Worm (Caenorhabditis elegans) whole organism, L4 larva: Measurements from ENCODE around the gene B0348.2.

ENCODE experiments used
- D1046.2 ChIP-seq: fragments of 200-800 bp; sonication (Bioruptor generic); IDR thresholded peaks from 2 replicates; pipeline ENCODE4 v1.3.6; 2022; ENCODE audit warnings: missing genetic modification characterization, missing compliant biosample characterization
- F10B5.3 ChIP-seq: sonication (generic microtip); optimal IDR thresholded peaks from 2 replicates; lab custom pipeline; 2016; ENCODE audit warnings: mild to moderate bottlenecking, missing genetic modification characterization, missing compliant biosample characterization
- F49E8.2 ChIP-seq: sonication (generic microtip); optimal IDR thresholded peaks from 2 replicates; lab custom pipeline; 2016; ENCODE audit warnings: missing compliant biosample characterization, mild to moderate bottlenecking, missing genetic modification characterization, borderline replicate concordance
- Y105C5A.15 ChIP-seq: fragments of 200-800 bp; sonication (Bioruptor generic); IDR thresholded peaks from 2 replicates; pipeline ENCODE4 v1.3.6; 2022; ENCODE audit warnings: missing genetic modification characterization, missing compliant biosample characterization
- Y48G9A.11 ChIP-seq: fragments of 200-800 bp; sonication (Bioruptor generic); IDR thresholded peaks from 2 replicates; pipeline ENCODE4 v1.3.6; 2022; ENCODE audit warnings: missing genetic modification reagents, missing genetic modification characterization, missing compliant biosample characterization
- aha-1 ChIP-seq: fragments of 150-350 bp; peaks from one replicate; lab custom pipeline; 2014; ENCODE audit warnings: missing biosample characterization, missing genetic modification characterization
- ama-1 ChIP-seq: fragments of 150-350 bp; optimal IDR thresholded peaks from 2 replicates; lab custom pipeline; 2014; ENCODE audit warnings: inconsistent platforms, mixed read lengths
- arid-1 ChIP-seq: fragments of 200-800 bp; sonication (Bioruptor generic); conservative IDR thresholded peaks from 2 replicates; pipeline ENCODE4 v1.3.6; 2022; ENCODE audit warnings: missing genetic modification reagents, missing genetic modification characterization, missing compliant biosample characterization
- ceh-28 ChIP-seq: fragments of 150-350 bp; optimal IDR thresholded peaks from 2 replicates; lab custom pipeline; 2014; ENCODE audit warnings: missing biosample characterization, missing genetic modification reagents, missing genetic modification characterization
- ceh-32 ChIP-seq: sonication (generic microtip); optimal IDR thresholded peaks from 2 replicates; lab custom pipeline; 2016; ENCODE audit warnings: mild to moderate bottlenecking, missing genetic modification characterization, missing compliant biosample characterization; ENCODE audit not compliant: poor library complexity
- cey-2 ChIP-seq: sonication (generic microtip); optimal IDR thresholded peaks from 3 replicates; lab custom pipeline; 2017; ENCODE audit warnings: missing genetic modification characterization, mild to moderate bottlenecking, missing compliant biosample characterization, antibody characterized with exemption, borderline replicate concordance; ENCODE audit not compliant: insufficient read depth
- ctbp-1 ChIP-seq: fragments of 200-800 bp; sonication (Bioruptor generic); IDR thresholded peaks from 2 replicates; pipeline ENCODE4 v1.3.6; 2022; ENCODE audit warnings: missing genetic modification reagents, missing genetic modification characterization, missing compliant biosample characterization
- daf-19 ChIP-seq: fragments of 200-800 bp; sonication (Bioruptor generic); conservative IDR thresholded peaks from 2 replicates; pipeline ENCODE4 v1.3.6; 2022; ENCODE audit warnings: missing genetic modification characterization, missing compliant biosample characterization
- dmd-8 ChIP-seq: fragments of 200-800 bp; sonication (Bioruptor generic); IDR thresholded peaks from 2 replicates; pipeline ENCODE4 v1.3.6; 2022; ENCODE audit warnings: missing genetic modification characterization, missing compliant biosample characterization
- dpl-1 ChIP-seq: fragments of 150-350 bp; optimal IDR thresholded peaks from 2 replicates; lab custom pipeline; 2014; ENCODE audit warnings: missing biosample characterization, missing genetic modification reagents, missing genetic modification characterization
- egl-27 ChIP-seq: sonication (generic microtip); optimal IDR thresholded peaks from 3 replicates; lab custom pipeline; 2017; ENCODE audit warnings: missing biosample characterization, missing genetic modification reagents, missing genetic modification characterization
- lin-13 ChIP-seq: fragments of 150-350 bp; optimal IDR thresholded peaks from 2 replicates; lab custom pipeline; 2014; ENCODE audit warnings: missing biosample characterization, missing genetic modification reagents, missing genetic modification characterization
- lin-38 ChIP-seq: fragments of 200-800 bp; sonication (Bioruptor generic); IDR thresholded peaks from 2 replicates; pipeline ENCODE4 v1.3.6; 2022; ENCODE audit warnings: missing genetic modification reagents, missing genetic modification characterization, missing compliant biosample characterization
- lir-3 ChIP-seq: sonication (generic microtip); optimal IDR thresholded peaks from 2 replicates; lab custom pipeline; 2016; ENCODE audit warnings: mild to moderate bottlenecking, missing genetic modification characterization, missing compliant biosample characterization
- lsy-2 ChIP-seq, 2 experiments: fragments of 150-350 bp in 1 of 2; sonication (generic microtip) in 1 of 2; optimal IDR thresholded peaks; 2 replicates each; lab custom pipeline; 2014 to 2017; ENCODE audit warnings: missing biosample characterization in 2 of 2, missing genetic modification characterization in 2 of 2
- mdl-1 ChIP-seq, 2 experiments: fragments of 150-350 bp in 1 of 2; sonication (generic microtip) in 1 of 2; optimal IDR thresholded peaks; 2 replicates each; lab custom pipeline; 2014 to 2017; ENCODE audit warnings: missing biosample characterization in 2 of 2, missing genetic modification characterization in 2 of 2
- mep-1 ChIP-seq: fragments of 150-350 bp; sonication (generic microtip); optimal IDR thresholded peaks from 3 replicates; lab custom pipeline; 2014; ENCODE audit warnings: missing biosample characterization, missing genetic modification characterization
- mes-2 ChIP-seq: sonication (generic microtip); optimal IDR thresholded peaks from 2 replicates; lab custom pipeline; 2016; ENCODE audit warnings: missing genotype, mild to moderate bottlenecking, missing genetic modification characterization, missing compliant biosample characterization; ENCODE audit not compliant: poor library complexity, severe bottlenecking
- mxl-3 ChIP-seq: fragments of 200-800 bp; sonication (Bioruptor generic); optimal IDR thresholded peaks from 2 replicates; lab custom pipeline; 2018; ENCODE audit warnings: mild to moderate bottlenecking, missing genetic modification characterization, missing compliant biosample characterization
- nhr-25 ChIP-seq: sonication (generic microtip); optimal IDR thresholded peaks from 2 replicates; lab custom pipeline; 2017; ENCODE audit warnings: missing genetic modification characterization, mild to moderate bottlenecking, missing compliant biosample characterization, antibody characterized with exemption, moderate library complexity, borderline replicate concordance; ENCODE audit not compliant: insufficient read depth
- nhr-28 ChIP-seq: fragments of 150-350 bp; optimal IDR thresholded peaks from 2 replicates; lab custom pipeline; 2014; ENCODE audit warnings: missing biosample characterization, missing genetic modification characterization
- nhr-48 ChIP-seq: sonication (generic microtip); optimal IDR thresholded peaks from 2 replicates; lab custom pipeline; 2016; ENCODE audit warnings: mild to moderate bottlenecking, missing genetic modification characterization, missing compliant biosample characterization
- nhr-6 ChIP-seq: fragments of 150-350 bp; optimal IDR thresholded peaks from 2 replicates; lab custom pipeline; 2014; ENCODE audit warnings: missing biosample characterization, missing genetic modification characterization
- pha-4 ChIP-seq, 2 experiments: fragments of 150-350 bp in 1 of 2; fragments of 200-800 bp in 1 of 2; sonication (Bioruptor generic) in 1 of 2; IDR thresholded peaks in 1 of 2; optimal IDR thresholded peaks in 1 of 2; 2 replicates each; pipeline versions ENCODE4 v1.3.6 to Lab custom; 2014 to 2022; ENCODE audit warnings: missing genetic modification characterization in 2 of 2, missing genetic modification reagents in 2 of 2, missing biosample characterization in 1 of 2, missing compliant biosample characterization in 1 of 2
- sdz-12 ChIP-seq: fragments of 200-800 bp; sonication (Bioruptor generic); optimal IDR thresholded peaks from 2 replicates; lab custom pipeline; 2018; ENCODE audit warnings: mild to moderate bottlenecking, missing genetic modification characterization, missing compliant biosample characterization
- set-16 ChIP-seq: fragments of 200-800 bp; sonication (Bioruptor generic); IDR thresholded peaks from 2 replicates; pipeline ENCODE4 v1.3.6; 2022; ENCODE audit warnings: missing genetic modification reagents, missing genetic modification characterization, missing compliant biosample characterization
- spr-3 ChIP-seq: fragments of 200-800 bp; sonication (Bioruptor generic); optimal IDR thresholded peaks from 2 replicates; lab custom pipeline; 2018; ENCODE audit warnings: mild to moderate bottlenecking, missing genetic modification characterization, missing compliant biosample characterization
- unc-62 ChIP-seq, 3 experiments: fragments of 150-350 bp in 1 of 3; sonication (generic microtip); optimal IDR thresholded peaks in 2 of 3; peaks in 1 of 3; 1 replicate in 1 of 3; 2 replicates in 2 of 3; lab custom pipeline; 2014 to 2017; ENCODE audit warnings: missing biosample characterization in 3 of 3, missing genetic modification characterization in 3 of 3, missing genetic modification reagents in 3 of 3, missing genotype in 1 of 3
- vab-7 ChIP-seq: fragments of 200-800 bp; sonication (Bioruptor generic); IDR thresholded peaks from 2 replicates; pipeline ENCODE4 v1.3.6; 2022; ENCODE audit warnings: missing genetic modification reagents, missing genetic modification characterization, missing compliant biosample characterization
- zip-11 ChIP-seq: fragments of 200-800 bp; sonication (Bioruptor generic); IDR thresholded peaks from 2 replicates; pipeline ENCODE4 v1.3.6; 2022; ENCODE audit warnings: missing genetic modification characterization, missing compliant biosample characterization

Gene B0348.2

DNA sequence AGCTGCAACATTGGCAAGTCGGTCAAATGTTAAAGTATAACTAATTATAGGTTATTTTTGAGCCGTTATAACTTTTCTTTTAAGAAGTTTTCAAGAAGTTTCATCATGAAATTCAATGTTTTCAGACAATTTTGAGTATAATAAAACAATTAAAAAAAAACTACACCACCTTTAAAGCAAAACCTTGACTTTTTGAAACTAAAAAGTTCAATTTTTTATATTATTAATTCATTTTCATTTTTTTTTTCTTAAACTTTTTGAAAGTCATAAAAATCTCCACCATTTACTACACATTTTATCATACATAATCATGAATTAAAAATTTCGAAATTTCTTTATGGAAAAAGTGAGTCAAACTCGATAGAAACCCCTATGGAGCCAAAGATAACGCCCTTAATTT is at the start of gene B0348.2:
Gene B0348.2 (plus strand): TSS at position 301 of the 400 bp plus-strand sequence.
- TF ChIP-seq vab-7 = no peak
- peak; percentile 39 for TF ChIP-seq aha-1 (tag; lab: Kevin White, UChicago)

DNA sequence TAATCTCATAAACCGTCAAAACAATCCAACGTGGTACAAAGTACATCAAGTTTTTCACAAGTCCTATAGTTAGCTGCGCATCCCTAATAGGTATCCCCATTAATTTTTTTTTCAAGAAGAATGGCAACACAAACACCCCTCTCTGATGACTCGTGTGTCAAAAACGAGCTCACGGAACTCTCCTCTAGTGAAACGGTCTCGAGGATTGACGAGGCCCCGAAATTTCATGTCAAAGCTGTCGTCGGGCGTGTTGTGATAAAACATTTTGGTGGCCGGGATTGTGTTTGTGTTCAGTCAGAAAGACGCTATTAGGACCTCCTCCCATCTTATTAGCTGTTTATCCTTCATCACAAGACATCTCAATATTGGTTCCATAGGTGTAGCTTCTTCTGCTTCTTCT is 43.8 kb upstream of the B0348.2 start, which contains the start of gene idpp-2:
Gene idpp-2 (plus strand): TSS at position 301 of the 400 bp plus-strand sequence.
- TF ChIP-seq unc-62 (GFP tag; optimal IDR thresholded peaks at IDR 0.05 in 1 of 2; lab: Kevin White, UChicago) (peak in 1 of 2 experiments; percentile 36), unc-62 (tag; optimal IDR thresholded peaks at IDR 0.05; lab: Kevin White, UChicago) (no peak), F10B5.3 (no peak)

DNA sequence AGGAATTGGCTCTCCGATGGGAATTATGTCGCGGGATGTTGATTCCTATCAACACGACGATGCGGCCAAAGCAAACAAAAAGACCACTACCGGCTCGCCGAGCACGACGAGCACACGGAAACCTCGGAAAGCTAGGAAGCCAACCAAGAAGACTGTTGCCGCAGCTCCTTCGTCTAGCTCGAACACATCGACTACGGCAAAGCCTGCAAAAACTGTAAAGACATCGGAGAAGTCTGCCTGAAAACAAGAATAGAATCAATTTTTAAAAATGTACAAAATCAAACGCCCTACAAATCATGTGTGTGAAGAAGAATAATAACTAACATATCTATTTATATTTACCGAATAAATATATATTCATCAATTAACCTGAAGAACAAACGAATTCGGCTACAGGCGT is 38.8 kb upstream of the B0348.2 start:
- peak; percentile 91 for TF ChIP-seq aha-1 (tag; lab: Kevin White, UChicago)
- no peak for TF ChIP-seq dmd-8 (GFP tag; lab: Robert Waterston, UW)
- TF ChIP-seq lin-38 (GFP tag; lab: Robert Waterston, UW) = peak; percentile 50
- TF ChIP-seq arid-1 (GFP tag; lab: Robert Waterston, UW) = 0 out of 2 replicates have a peak, but pooled peaks have one; percentile 34
- TF ChIP-seq mes-2 = peak; percentile 22
- TF ChIP-seq Y105C5A.15 (GFP tag; lab: Robert Waterston, UW) = peak; percentile 50; the same call in 1 of the 2 replicates
- TF ChIP-seq nhr-25 (tag; lab: Kevin White, UChicago) = no peak
- 0 out of 2 replicates have a peak, but pooled peaks have one; percentile 33 for TF ChIP-seq Y48G9A.11 (GFP tag; lab: Robert Waterston, UW)
- TF ChIP-seq ama-1 (lab: Kevin White, UChicago) = peak; percentile 75
- peak; percentile 34; the same call in 1 of the 2 replicates for TF ChIP-seq set-16 (GFP tag; lab: Robert Waterston, UW)
- peak; percentile 24 for TF ChIP-seq F49E8.2 (tag; lab: Kevin White, UChicago)
- TF ChIP-seq mdl-1 (tag; optimal IDR thresholded peaks at IDR 0.05; lab: Kevin White, UChicago) = no peak

DNA sequence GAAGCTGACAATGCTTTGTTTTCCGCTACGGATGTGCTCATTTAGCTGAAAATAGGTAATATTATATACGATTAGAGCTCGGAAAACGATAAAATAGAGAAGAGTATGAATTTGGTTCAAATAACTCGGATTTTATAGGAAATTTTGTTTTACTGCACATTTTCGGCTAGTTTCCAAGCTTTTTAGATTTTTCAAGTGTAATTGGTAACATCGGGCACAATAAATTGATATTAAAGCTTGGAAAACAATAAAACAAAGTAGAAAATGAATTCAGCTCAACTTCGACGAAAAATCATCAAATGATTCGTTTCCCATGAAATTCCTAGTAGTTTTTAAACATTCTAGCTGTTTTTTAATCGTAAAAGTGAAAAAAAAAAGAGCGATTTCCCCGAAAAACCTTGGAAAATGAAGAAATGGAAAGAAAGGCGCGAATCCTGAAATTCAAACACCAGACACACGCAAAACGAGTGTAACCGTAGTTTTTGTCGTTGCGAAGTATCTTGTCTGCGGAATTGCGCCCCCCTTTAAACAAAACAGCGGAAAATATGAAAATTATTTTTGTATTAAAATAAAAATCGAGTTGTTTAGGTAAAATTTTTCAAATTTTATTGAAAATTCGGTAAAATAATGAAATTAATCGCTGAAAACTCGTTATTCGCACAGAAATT is 37.2 kb upstream of the B0348.2 start, which contains the start of gene ife-3:
Gene ife-3 (minus strand): TSS at position 51 of the 668 bp plus-strand sequence.
- TF ChIP-seq nhr-48 (tag; lab: Kevin White, UChicago) (no peak), ceh-32 (no peak), mep-1 (peak; percentile 14), mxl-3 (GFP tag; lab: Kevin White, UChicago) (no peak), D1046.2 (GFP tag; lab: Robert Waterston, UW) (peak; percentile 96), egl-27 (tag; lab: Kevin White, UChicago) (no peak), spr-3 (GFP tag; lab: Kevin White, UChicago) (no peak), ama-1 (lab: Kevin White, UChicago) (peak; percentile 60), pha-4 (GFP tag; IDR thresholded peaks at IDR 0.05; lab: Robert Waterston, UW) (no peak), pha-4 (tag; optimal IDR thresholded peaks at IDR 0.05; lab: Kevin White, UChicago) (peak; percentile 12), dpl-1 (peak; percentile 91), ctbp-1 (no peak), lin-13 (GFP tag; lab: Kevin White, UChicago) (peak; percentile 24), zip-11 (GFP tag; lab: Robert Waterston, UW) (no peak), lir-3 (tag; lab: Kevin White, UChicago) (no peak), sdz-12 (GFP tag; lab: Kevin White, UChicago) (no peak), lin-38 (GFP tag; lab: Robert Waterston, UW) (0 out of 2 replicates have a peak, but pooled peaks have one; percentile 9), cey-2 (no peak), nhr-6 (tag; lab: Kevin White, UChicago) (peak; percentile 61), mdl-1 (tag; optimal IDR thresholded peaks at IDR 0.05; lab: Kevin White, UChicago) (no peak), ceh-28 (tag; lab: Kevin White, UChicago) (no peak), lsy-2 (tag; optimal IDR thresholded peaks at IDR 0.05; lab: Kevin White, UChicago) (peak; percentile 70 to 98), mes-2 (peak; percentile 73), nhr-28 (tag; lab: Kevin White, UChicago) (peak; percentile 39), daf-19 (GFP tag; lab: Robert Waterston, UW) (no peak)
